Fruit fly (Drosophila melanogaster) whole organism, embryonic: Measurements from ENCODE around the gene Cbl.
A peak's percentile ranks its signal among the peaks of the same experiment; 100 is the strongest.

ENCODE experiments used
- ATbp ChIP-seq: fragments of 200-800 bp; sonication (Bioruptor generic); optimal IDR thresholded peaks from 2 replicates; lab custom pipeline; 2017; ENCODE audit warnings: missing biosample characterization, mild to moderate bottlenecking, missing genetic modification characterization, missing genetic modification reagents
- Awh ChIP-seq: fragments of 200-800 bp; sonication (Bioruptor generic); IDR thresholded peaks from 2 replicates; pipeline ENCODE4, ENCODE4 v1.3.6; 2022; ENCODE audit warnings: missing biosample characterization, missing genetic modification characterization
- CG1024 ChIP-seq: fragments of 200-800 bp; sonication (Bioruptor generic); IDR thresholded peaks from 2 replicates; pipeline ENCODE4 v1.3.6; 2022; ENCODE audit warnings: missing biosample characterization, missing genetic modification characterization
- CG10654 ChIP-seq: fragments of 200-800 bp; sonication (Bioruptor generic); optimal IDR thresholded peaks from 2 replicates; lab custom pipeline; 2016; ENCODE audit warnings: missing biosample characterization, missing genetic modification characterization
- CG10959 ChIP-seq: fragments of 200-800 bp; sonication (Bioruptor generic); IDR thresholded peaks from 2 replicates; pipeline ENCODE4 v1.3.6; 2022; ENCODE audit warnings: missing biosample characterization, missing genetic modification characterization
- CG10979 ChIP-seq: fragments of 200-800 bp; sonication (Bioruptor generic); optimal IDR thresholded peaks from 2 replicates; lab custom pipeline; 2018; ENCODE audit warnings: missing biosample characterization, mild to moderate bottlenecking, missing genetic modification characterization, moderate library complexity
- CG12104 ChIP-seq: fragments of 200-800 bp; sonication (Bioruptor generic); optimal IDR thresholded peaks from 3 replicates; lab custom pipeline; 2016; ENCODE audit warnings: missing biosample characterization, missing genetic modification characterization
- CG12155 ChIP-seq: fragments of 200-800 bp; sonication (Bioruptor generic); optimal IDR thresholded peaks from 3 replicates; lab custom pipeline; 2016; ENCODE audit warnings: missing biosample characterization, missing genetic modification characterization
- CG14710 ChIP-seq: fragments of 200-800 bp; sonication (Bioruptor generic); optimal IDR thresholded peaks from 3 replicates; lab custom pipeline; 2019; ENCODE audit warnings: missing biosample characterization, mild to moderate bottlenecking, missing genetic modification characterization, moderate library complexity
- CG15696 ChIP-seq: fragments of 200-800 bp; sonication (Bioruptor generic); optimal IDR thresholded peaks from 2 replicates; lab custom pipeline; 2019; ENCODE audit warnings: missing biosample characterization, mild to moderate bottlenecking, missing genetic modification characterization, moderate library complexity
- CG16813 ChIP-seq: fragments of 200-800 bp; sonication (Bioruptor generic); IDR thresholded peaks from 3 replicates; pipeline ENCODE4 v1.3.6; 2022; ENCODE audit warnings: missing biosample characterization, missing genetic modification characterization; ENCODE audit not compliant: partially characterized antibody
- CG17359 ChIP-seq: fragments of 200-800 bp; sonication (Bioruptor generic); optimal IDR thresholded peaks from 3 replicates; lab custom pipeline; 2018; ENCODE audit warnings: missing biosample characterization, mild to moderate bottlenecking, missing genetic modification characterization, moderate library complexity
- CG18262 ChIP-seq: fragments of 200-800 bp; optimal IDR thresholded peaks from 3 replicates; lab custom pipeline; 2019; ENCODE audit warnings: missing biosample characterization, mild to moderate bottlenecking, missing genetic modification characterization, moderate library complexity
- CG18599 ChIP-seq: fragments of 200-800 bp; sonication (Bioruptor generic); optimal IDR thresholded peaks from 3 replicates; lab custom pipeline; 2017; ENCODE audit warnings: missing biosample characterization, missing genetic modification characterization, mild to moderate bottlenecking, moderate library complexity, missing genetic modification reagents
- CG30403 ChIP-seq: fragments of 200-800 bp; sonication (Bioruptor generic); optimal IDR thresholded peaks from 3 replicates; lab custom pipeline; 2016; ENCODE audit warnings: missing biosample characterization, missing genetic modification characterization
- CG31441 ChIP-seq: fragments of 200-800 bp; sonication (Bioruptor generic); IDR thresholded peaks from 2 replicates; pipeline ENCODE4 v1.3.6; 2022; ENCODE audit warnings: missing biosample characterization, missing genetic modification characterization
- CG4328 ChIP-seq: fragments of 200-800 bp; sonication (Bioruptor generic); optimal IDR thresholded peaks from 3 replicates; lab custom pipeline; 2017; ENCODE audit warnings: missing biosample characterization, missing genetic modification reagents, missing genetic modification characterization
- CG4424 ChIP-seq: fragments of 200-800 bp; sonication (Bioruptor generic); optimal IDR thresholded peaks from 3 replicates; lab custom pipeline; 2016; ENCODE audit warnings: missing biosample characterization, missing genetic modification characterization
- CG5180 ChIP-seq: fragments of 200-800 bp; sonication (Bioruptor generic); optimal IDR thresholded peaks from 3 replicates; lab custom pipeline; 2017; ENCODE audit warnings: missing biosample characterization, missing genetic modification characterization, mild to moderate bottlenecking, moderate library complexity, missing genetic modification reagents
- CG5245 ChIP-seq: fragments of 200-800 bp; sonication (Bioruptor generic); optimal IDR thresholded peaks from 3 replicates; lab custom pipeline; 2016; ENCODE audit warnings: missing biosample characterization, missing genetic modification characterization
- CG6765 ChIP-seq: fragments of 200-800 bp; sonication (Bioruptor generic); optimal IDR thresholded peaks from 3 replicates; lab custom pipeline; 2017; ENCODE audit warnings: missing biosample characterization, mild to moderate bottlenecking, missing genetic modification characterization
- CG6791 ChIP-seq: fragments of 200-800 bp; sonication (Bioruptor generic); IDR thresholded peaks from 3 replicates; pipeline ENCODE4 v1.3.6; 2022; ENCODE audit warnings: missing biosample characterization, missing genetic modification characterization; ENCODE audit not compliant: partially characterized antibody
- CG6854 ChIP-seq: fragments of 200-800 bp; sonication (Bioruptor generic); optimal IDR thresholded peaks from 3 replicates; lab custom pipeline; 2017; ENCODE audit warnings: missing biosample characterization, mild to moderate bottlenecking, missing genetic modification characterization
- CG7745 ChIP-seq: fragments of 200-800 bp; sonication (Bioruptor generic); optimal IDR thresholded peaks from 2 replicates; lab custom pipeline; 2018; ENCODE audit warnings: missing biosample characterization, mild to moderate bottlenecking, missing genetic modification characterization, moderate library complexity
- CG8924 ChIP-seq: fragments of 200-800 bp; optimal IDR thresholded peaks from 3 replicates; lab custom pipeline; 2019; ENCODE audit warnings: missing biosample characterization, mild to moderate bottlenecking, missing genetic modification characterization, moderate library complexity
- CG9215 ChIP-seq: fragments of 200-800 bp; sonication (Bioruptor generic); IDR thresholded peaks from 2 replicates; pipeline ENCODE4 v1.3.6; 2022; ENCODE audit warnings: missing biosample characterization, missing genetic modification characterization
- Camta ChIP-seq: fragments of 200-800 bp; sonication (Bioruptor generic); optimal IDR thresholded peaks from 2 replicates; lab custom pipeline; 2016; ENCODE audit warnings: missing biosample characterization, missing genetic modification characterization
- D ChIP-seq, 2 experiments: fragments of 200-800 bp in 1 of 2; fragments of >200 bp in 1 of 2; sonication (Bioruptor generic) in 1 of 2; optimal IDR thresholded peaks; 2 replicates in 1 of 2; 3 replicates in 1 of 2; lab custom pipeline; 2017; ENCODE audit warnings: mild to moderate bottlenecking in 1 of 2, missing biosample characterization in 1 of 2, missing genetic modification characterization in 1 of 2, missing genetic modification reagents in 1 of 2
- D19A ChIP-seq: fragments of 200-800 bp; optimal IDR thresholded peaks from 3 replicates; lab custom pipeline; 2019; ENCODE audit warnings: missing biosample characterization, mild to moderate bottlenecking, missing genetic modification characterization, moderate library complexity
- E2f1 ChIP-seq: fragments of 200-800 bp; sonication (Bioruptor generic); IDR thresholded peaks from 2 replicates; pipeline ENCODE4 v1.3.6; 2022; ENCODE audit warnings: missing biosample characterization, missing genetic modification characterization
- E2f2 ChIP-seq: fragments of 200-800 bp; sonication (Bioruptor generic); IDR thresholded peaks from 2 replicates; pipeline ENCODE4 v1.3.6; 2022; ENCODE audit warnings: missing biosample characterization, missing genetic modification characterization
- Fer1 ChIP-seq: fragments of 200-800 bp; sonication (Bioruptor generic); optimal IDR thresholded peaks from 2 replicates; lab custom pipeline; 2017; ENCODE audit warnings: missing biosample characterization, mild to moderate bottlenecking, missing genetic modification characterization
- H2.0 ChIP-seq: fragments of 200-800 bp; sonication (Bioruptor generic); IDR thresholded peaks from 2 replicates; pipeline ENCODE4 v1.3.6; 2022; ENCODE audit warnings: missing biosample characterization, missing genetic modification characterization
- Hr51 ChIP-seq, 2 experiments: fragments of 200-800 bp; sonication (Bioruptor generic); optimal IDR thresholded peaks; 2 replicates in 1 of 2; 3 replicates in 1 of 2; lab custom pipeline; 2016 to 2018; ENCODE audit warnings: missing biosample characterization in 2 of 2, missing genetic modification characterization in 2 of 2, mild to moderate bottlenecking in 1 of 2, moderate library complexity in 1 of 2
- Hsf ChIP-seq: fragments of 200-800 bp; sonication (Bioruptor generic); optimal IDR thresholded peaks from 3 replicates; lab custom pipeline; 2016; ENCODE audit warnings: missing biosample characterization, missing genetic modification characterization
- Oli ChIP-seq: fragments of 200-800 bp; sonication (Bioruptor generic); optimal IDR thresholded peaks from 2 replicates; lab custom pipeline; 2018; ENCODE audit warnings: missing biosample characterization, mild to moderate bottlenecking, missing genetic modification characterization, moderate library complexity
- PHDP ChIP-seq: fragments of 200-800 bp; sonication (Bioruptor generic); optimal IDR thresholded peaks from 3 replicates; lab custom pipeline; 2018; ENCODE audit warnings: missing biosample characterization, mild to moderate bottlenecking, missing genetic modification characterization, moderate library complexity
- Rx ChIP-seq: fragments of 200-800 bp; sonication (Bioruptor generic); IDR thresholded peaks from 2 replicates; pipeline ENCODE4 v1.3.6; 2022; ENCODE audit warnings: missing biosample characterization, missing genetic modification characterization
- Sox102F ChIP-seq: fragments of 200-800 bp; sonication (Bioruptor generic); optimal IDR thresholded peaks from 2 replicates; lab custom pipeline; 2018; ENCODE audit warnings: missing biosample characterization, mild to moderate bottlenecking, missing genetic modification characterization, moderate library complexity
- cad ChIP-seq: fragments of >200 bp; optimal IDR thresholded peaks from 2 replicates; lab custom pipeline; 2017; ENCODE audit warnings: missing biosample characterization, missing genetic modification characterization
- exex ChIP-seq: fragments of 200-800 bp; sonication (Bioruptor generic); optimal IDR thresholded peaks from 4 replicates; lab custom pipeline; 2018; ENCODE audit warnings: missing biosample characterization, mild to moderate bottlenecking, missing genetic modification characterization, moderate library complexity
- fu2 ChIP-seq: fragments of 200-800 bp; sonication (Bioruptor generic); optimal IDR thresholded peaks from 2 replicates; lab custom pipeline; 2016; ENCODE audit warnings: missing biosample characterization, missing genetic modification characterization
- gfzf ChIP-seq: fragments of 200-800 bp; sonication (Bioruptor generic); optimal IDR thresholded peaks from 2 replicates; lab custom pipeline; 2016; ENCODE audit warnings: missing biosample characterization, mild to moderate bottlenecking, missing genetic modification characterization, moderate library complexity
- gsb ChIP-seq: fragments of 200-800 bp; sonication (Bioruptor generic); IDR thresholded peaks from 2 replicates; pipeline ENCODE4 v1.3.6; 2022; ENCODE audit warnings: missing biosample characterization, missing genetic modification characterization
- ro ChIP-seq: fragments of 200-800 bp; sonication (Bioruptor generic); IDR thresholded peaks from 2 replicates; pipeline ENCODE4 v1.3.6; 2022; ENCODE audit warnings: missing biosample characterization, missing genetic modification characterization
- run ChIP-seq: fragments of 200-800 bp; sonication (Bioruptor generic); optimal IDR thresholded peaks from 3 replicates; lab custom pipeline; 2018; ENCODE audit warnings: missing biosample characterization, mild to moderate bottlenecking, missing genetic modification characterization
- sim ChIP-seq: fragments of 200-800 bp; sonication (Bioruptor generic); IDR thresholded peaks from 2 replicates; pipeline ENCODE4 v1.3.6; 2022; ENCODE audit warnings: missing biosample characterization, missing genetic modification characterization
- tap ChIP-seq: fragments of 200-800 bp; optimal IDR thresholded peaks from 3 replicates; lab custom pipeline; 2019; ENCODE audit warnings: missing biosample characterization, mild to moderate bottlenecking, missing genetic modification characterization, moderate library complexity
- tgo ChIP-seq: fragments of 200-800 bp; sonication (Bioruptor generic); IDR thresholded peaks from 3 replicates; pipeline ENCODE4 v1.3.6; 2022; ENCODE audit warnings: missing biosample characterization, missing genetic modification characterization
- trem ChIP-seq: fragments of 200-800 bp; optimal IDR thresholded peaks from 3 replicates; lab custom pipeline; 2019; ENCODE audit warnings: missing biosample characterization, mild to moderate bottlenecking, missing genetic modification characterization, moderate library complexity

Gene Cbl

DNA sequence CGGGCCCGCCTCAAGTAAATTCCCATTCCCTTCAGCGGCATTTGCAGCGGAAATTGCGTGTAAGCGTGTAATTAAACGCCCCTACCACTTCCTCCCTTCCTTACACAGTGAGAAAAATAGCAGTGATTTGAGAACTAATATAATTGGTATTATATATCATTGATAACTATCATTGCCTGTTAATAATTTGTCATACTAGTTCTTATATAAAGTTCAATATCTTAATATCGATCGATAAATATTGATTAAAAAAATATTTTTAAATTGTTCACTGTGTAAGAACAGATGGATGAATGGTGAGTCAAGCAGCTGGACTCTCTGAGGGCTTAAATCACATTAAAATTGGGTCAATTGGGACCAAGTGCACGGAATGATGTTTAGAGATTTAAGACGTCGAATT is 20.3 kb downstream of the Cbl start (continued):
- TF ChIP-seq sim (GFP tag; lab: Robert Waterston, UW) (peak; percentile 67; the same call in 1 of the 2 replicates), E2f2 (GFP tag; lab: Robert Waterston, UW) (peak; percentile 27; the same call in 1 of the 2 replicates), tgo (GFP tag; lab: Robert Waterston, UW) (peak; percentile 56), cad (GFP tag; lab: Kevin White, UChicago) (no peak), PHDP (peak; percentile 29), CG12155 (GFP tag; lab: Kevin White, UChicago) (no peak), CG10654 (GFP tag; lab: Kevin White, UChicago) (peak; percentile 36), CG6791 (no peak), Hsf (GFP tag; lab: Kevin White, UChicago) (no peak), CG5180 (peak; percentile 26), trem (tag; lab: Kevin White, UChicago) (peak; percentile 59), CG1024 (GFP tag; lab: Robert Waterston, UW) (no peak), fu2 (GFP tag; lab: Kevin White, UChicago) (no peak), CG10979 (tag; lab: Kevin White, UChicago) (peak; percentile 74), Hr51 (GFP tag; optimal IDR thresholded peaks at IDR 0.05; lab: Kevin White, UChicago) (peak in 1 of 2 experiments; percentile 46), CG18599 (GFP tag; lab: Kevin White, UChicago) (peak; percentile 64), Fer1 (GFP tag; lab: Kevin White, UChicago) (peak; percentile 50), CG30403 (GFP tag; lab: Kevin White, UChicago) (peak; percentile 18), run (tag; lab: Kevin White, UChicago) (no peak), CG6854 (GFP tag; lab: Kevin White, UChicago) (peak; percentile 58), CG10959 (GFP tag; lab: Robert Waterston, UW) (peak; percentile 41), gsb (no peak), CG9215 (GFP tag; lab: Robert Waterston, UW) (peak; percentile 29; the same call in 1 of the 2 replicates), CG31441 (GFP tag; lab: Robert Waterston, UW) (peak; percentile 73), CG4328 (GFP tag; lab: Kevin White, UChicago) (peak; percentile 8), E2f1 (GFP tag; lab: Robert Waterston, UW) (peak; percentile 55), CG12104 (GFP tag; lab: Kevin White, UChicago) (no peak), Sox102F (peak; percentile 43), CG5245 (peak; percentile 25), CG8924 (tag; lab: Kevin White, UChicago) (peak; percentile 42), Oli (tag; lab: Kevin White, UChicago) (peak; percentile 7), D19A (tag; lab: Kevin White, UChicago) (peak; percentile 66), D (optimal IDR thresholded peaks at IDR 0.05; lab: Kevin White, UChicago) (no peak), D (GFP tag; optimal IDR thresholded peaks at IDR 0.05; lab: Kevin White, UChicago) (peak; percentile 49), tap (tag; lab: Kevin White, UChicago) (peak; percentile 81), CG18262 (tag; lab: Kevin White, UChicago) (peak; percentile 77), CG17359 (tag; lab: Kevin White, UChicago) (peak; percentile 76), ATbp (GFP tag; lab: Kevin White, UChicago) (no peak), H2.0 (GFP tag; lab: Robert Waterston, UW) (peak; percentile 55), Awh (peak; percentile 66; the same call in 1 of the 2 replicates), CG6765 (GFP tag; lab: Kevin White, UChicago) (peak; percentile 61), exex (tag; lab: Kevin White, UChicago) (peak; percentile 13), CG7745 (tag; lab: Kevin White, UChicago) (no peak), CG4424 (GFP tag; lab: Kevin White, UChicago) (peak; percentile 62), Camta (GFP tag; lab: Kevin White, UChicago) (no peak), CG15696 (peak; percentile 60), CG16813 (GFP tag; lab: Robert Waterston, UW) (no peak), ro (GFP tag; lab: Robert Waterston, UW) (no peak), Rx (GFP tag; lab: Robert Waterston, UW) (no peak), CG14710 (tag; lab: Kevin White, UChicago) (peak; percentile 69), gfzf (GFP tag; lab: Kevin White, UChicago) (no peak)
